Fruit fly (Drosophila melanogaster): ENCODE data around the gene Jon99Fi.

Gene Jon99Fi

dm6 chr3R:30531989-30532653, 43.4 kb downstream of the Jon99Fi start, which contains the start of gene tmod (continued):
- TF ChIP-seq CG13296 (GFP tag; optimal IDR thresholded peaks at IDR 0.05) (no peak), CG34224 (GFP tag; IDR thresholded peaks at IDR 0.05; ENCODE audit: partially characterized antibody) (peak; percentile 57), peb (GFP tag; IDR thresholded peaks at IDR 0.05) (no peak), CG12391 (tag; optimal IDR thresholded peaks at IDR 0.05) (peak; percentile 62), row (GFP tag; IDR thresholded peaks at IDR 0.05) (peak; percentile 71), CG31441 (GFP tag; IDR thresholded peaks at IDR 0.05) (peak; percentile 55), CG9727 (GFP tag; optimal IDR thresholded peaks at IDR 0.05) (peak; percentile 36), CG7786 (GFP tag; optimal IDR thresholded peaks at IDR 0.05) (no peak), Dek (tag; optimal IDR thresholded peaks at IDR 0.05) (no peak), gsb-n (tag; optimal IDR thresholded peaks at IDR 0.05) (peak; percentile 45), NfI (GFP tag; optimal IDR thresholded peaks at IDR 0.05) (peak; percentile 1), CG13624 (GFP tag; optimal IDR thresholded peaks at IDR 0.05) (no peak), Ets65A (GFP tag) (peak; percentile 91), CG2875 (GFP tag; optimal IDR thresholded peaks at IDR 0.05) (peak; percentile 71), CG8924 (tag; optimal IDR thresholded peaks at IDR 0.05) (peak; percentile 48), CG18262 (tag; optimal IDR thresholded peaks at IDR 0.05) (peak; percentile 65), CG9932 (GFP tag; IDR thresholded peaks at IDR 0.05) (0 out of 2 replicates have a peak, but pooled peaks have one; percentile 16), Pdp1 (GFP tag; optimal IDR thresholded peaks at IDR 0.05) (peak in 1 of 2 experiments; percentile 53), abd-A (tag; optimal IDR thresholded peaks at IDR 0.05) (no peak), CG1602 (GFP tag; optimal IDR thresholded peaks at IDR 0.05) (peak; percentile 5), CG10462 (GFP tag; optimal IDR thresholded peaks at IDR 0.05) (no peak), CG8290 (GFP tag; optimal IDR thresholded peaks at IDR 0.05) (no peak), CG8290 (tag; optimal IDR thresholded peaks at IDR 0.05) (peak in 1 of 2 experiments; percentile 38), CG8359 (GFP tag; optimal IDR thresholded peaks at IDR 0.05; ENCODE audit: borderline replicate concordance) (peak; percentile 41), CoRest (tag; optimal IDR thresholded peaks at IDR 0.05) (peak; percentile 66), CG14441 (GFP tag; IDR thresholded peaks at IDR 0.05) (0 out of 2 replicates have a peak, but pooled peaks have one; percentile 5), CG33557 (GFP tag; optimal IDR thresholded peaks at IDR 0.05) (peak; percentile 9), Fer2 (tag; optimal IDR thresholded peaks at IDR 0.05) (no peak), CG9215 (GFP tag; IDR thresholded peaks at IDR 0.05) (0 out of 2 replicates have a peak, but pooled peaks have one; percentile 28), Ptx1 (GFP tag; IDR thresholded peaks at IDR 0.05) (peak; percentile 55), CG12769 (tag; optimal IDR thresholded peaks at IDR 0.05) (peak; percentile 28), Gug (GFP tag; IDR thresholded peaks at IDR 0.05) (no peak), Asciz (GFP tag; optimal IDR thresholded peaks at IDR 0.05) (peak; percentile 3), lab (GFP tag; optimal IDR thresholded peaks at IDR 0.05) (peak; percentile 40), CG18476 (GFP tag; optimal IDR thresholded peaks at IDR 0.05) (peak; percentile 45), Taf1 (GFP tag; IDR thresholded peaks at IDR 0.05) (no peak), CG10366 (GFP tag; IDR thresholded peaks at IDR 0.05) (peak; percentile 24; the same call in 1 of the 2 replicates), Atf-2 (GFP tag; optimal IDR thresholded peaks at IDR 0.05) (peak; percentile 27), PHDP (tag; optimal IDR thresholded peaks at IDR 0.05) (peak; percentile 48), HmgD (GFP tag; optimal IDR thresholded peaks at IDR 0.05) (no peak), stc (GFP tag; IDR thresholded peaks at IDR 0.05) (0 out of 2 replicates have a peak, but pooled peaks have one; percentile 6), CG1647 (GFP tag; optimal IDR thresholded peaks at IDR 0.05) (no peak), CG1233 (GFP tag; optimal IDR thresholded peaks at IDR 0.05) (peak; percentile 2), CG6854 (GFP tag; optimal IDR thresholded peaks at IDR 0.05) (peak; percentile 12), sug (tag; optimal IDR thresholded peaks at IDR 0.05) (peak; percentile 83), jumu (GFP tag; optimal IDR thresholded peaks at IDR 0.05) (peak; percentile 14), ken (GFP tag; IDR thresholded peaks at IDR 0.05) (peak; percentile 66; the same call in 2 of the 3 replicates), ind (GFP tag; optimal IDR thresholded peaks at IDR 0.05) (peak; percentile 55), ara (GFP tag; IDR thresholded peaks at IDR 0.05) (no peak), Med (GFP tag) (peak; percentile 81)
